Fruit fly (Drosophila melanogaster) S2 (cell line): ENCODE measurements around the gene CG2182.

ENCODE experiments used
- CG8478 ChIP-seq: fragments of >200 bp; optimal IDR thresholded peaks from 2 replicates; lab custom pipeline; 2018
- CTCF ChIP-seq, 2 experiments: fragments of >200 bp; optimal IDR thresholded peaks; 2 replicates each; lab custom pipeline; 2018

dm6 chr3R:5705469-5706067 is 45.9 kb upstream of the CG2182 start:
- TF ChIP-seq CG8478 (lab: Kevin White, UChicago) (no peak), CTCF (optimal IDR thresholded peaks at IDR 0.05; lab: Kevin White, UChicago) (no peak)
